Fruit fly (Drosophila melanogaster) whole organism, larva: ENCODE data around the gene Sox21b.

Source experiments
- noc ChIP-seq: fragments of 200-800 bp; sonication (Bioruptor generic); optimal IDR thresholded peaks from 3 replicates; lab custom pipeline; 2019; ENCODE audit warnings: missing biosample characterization, mild to moderate bottlenecking, missing genetic modification characterization, moderate library complexity

Sox21b gene

DNA sequence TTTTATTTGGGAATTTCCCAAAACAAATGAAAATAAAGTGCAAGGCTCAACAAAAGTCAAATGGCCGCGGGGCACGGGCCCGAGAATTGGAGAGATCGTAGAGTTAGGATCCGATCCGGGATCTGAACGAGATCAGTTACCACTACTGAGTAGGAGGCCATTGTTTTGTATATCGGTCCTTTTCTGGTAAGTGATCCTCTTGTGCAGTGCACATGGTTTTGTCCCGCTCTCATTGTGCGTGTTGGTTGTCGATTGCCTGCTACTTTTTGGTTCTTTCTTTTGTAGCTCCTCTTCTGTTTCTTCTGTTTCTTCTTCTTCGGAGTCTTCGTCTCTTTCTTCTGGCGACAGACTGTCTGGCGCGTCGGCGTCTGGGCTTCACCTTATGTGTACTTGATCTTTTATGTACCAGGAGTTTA, 19.0 kb upstream of the Sox21b start:
- no peak for TF ChIP-seq noc (tag; lab: Kevin White, UChicago)

DNA sequence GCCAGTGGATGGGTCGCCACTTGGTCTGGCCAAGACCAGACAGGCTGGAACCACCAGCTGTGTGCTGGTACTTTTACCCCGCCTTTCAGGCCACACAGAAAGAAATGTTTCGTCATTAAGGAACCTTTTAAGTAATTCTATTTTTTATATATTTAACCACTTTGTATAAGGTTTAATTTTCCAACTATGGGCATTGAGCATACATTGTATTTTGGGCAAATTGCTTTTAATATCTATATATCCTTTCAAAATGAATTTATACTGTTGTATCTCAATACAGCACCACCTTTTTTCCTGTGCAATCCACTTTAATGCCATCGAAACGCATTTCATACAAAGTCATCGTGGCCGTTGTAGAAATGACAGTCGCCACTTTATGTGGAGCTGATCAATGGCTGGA, 15.3 kb upstream of the Sox21b start:
- no peak for TF ChIP-seq noc (tag; lab: Kevin White, UChicago)

DNA sequence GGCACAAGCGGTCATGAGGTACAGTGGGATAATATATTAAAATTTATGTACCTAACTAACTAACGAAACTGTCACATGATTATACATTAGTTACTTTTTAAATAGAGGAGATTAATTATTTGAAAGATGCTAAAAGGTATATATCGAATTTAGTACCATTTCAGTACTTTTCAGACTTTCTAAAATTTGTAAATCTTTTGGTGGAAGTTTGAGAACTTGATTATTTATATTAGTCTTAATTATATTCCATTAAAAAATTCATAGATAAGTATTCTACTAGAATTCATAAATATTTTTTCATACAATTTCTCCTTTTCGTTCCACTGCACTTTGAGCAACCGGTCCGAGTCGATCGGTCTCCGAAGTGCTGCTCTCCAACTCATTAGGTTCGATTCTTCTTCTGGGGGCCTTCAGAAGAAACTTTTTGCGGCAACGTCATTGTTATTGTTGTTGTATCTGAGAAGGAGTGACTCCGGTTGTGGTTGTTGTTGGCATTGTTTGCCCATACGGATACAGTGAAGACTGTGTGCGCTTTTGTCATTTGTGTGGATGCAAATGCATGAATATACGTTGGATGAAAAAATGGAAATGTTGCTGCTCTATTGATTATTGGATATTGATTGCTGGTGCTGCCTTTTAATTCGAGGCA, 14.7 kb upstream of the Sox21b start:
- no peak for TF ChIP-seq noc (tag; lab: Kevin White, UChicago)

DNA sequence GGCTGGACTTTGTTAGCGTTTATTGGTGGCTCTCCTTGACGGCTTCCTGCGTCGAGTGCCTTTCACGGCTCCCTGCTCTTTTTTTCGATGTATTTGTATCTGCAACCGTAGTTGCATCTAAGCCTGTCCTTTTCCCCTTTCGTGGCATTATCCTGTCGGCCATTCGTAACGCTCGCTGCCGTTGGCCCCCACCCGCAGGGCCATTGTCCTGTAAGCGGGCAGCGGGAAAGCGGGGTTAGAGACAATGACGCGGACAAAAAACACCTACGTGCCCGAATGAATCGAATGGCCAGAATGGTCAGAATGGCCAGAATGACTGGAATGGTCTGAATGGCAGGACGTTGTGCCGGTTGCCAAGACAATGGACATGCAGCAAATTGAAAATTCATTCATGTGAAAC, 4.4 kb upstream of the Sox21b start:
- no peak for TF ChIP-seq noc (tag; lab: Kevin White, UChicago)

DNA sequence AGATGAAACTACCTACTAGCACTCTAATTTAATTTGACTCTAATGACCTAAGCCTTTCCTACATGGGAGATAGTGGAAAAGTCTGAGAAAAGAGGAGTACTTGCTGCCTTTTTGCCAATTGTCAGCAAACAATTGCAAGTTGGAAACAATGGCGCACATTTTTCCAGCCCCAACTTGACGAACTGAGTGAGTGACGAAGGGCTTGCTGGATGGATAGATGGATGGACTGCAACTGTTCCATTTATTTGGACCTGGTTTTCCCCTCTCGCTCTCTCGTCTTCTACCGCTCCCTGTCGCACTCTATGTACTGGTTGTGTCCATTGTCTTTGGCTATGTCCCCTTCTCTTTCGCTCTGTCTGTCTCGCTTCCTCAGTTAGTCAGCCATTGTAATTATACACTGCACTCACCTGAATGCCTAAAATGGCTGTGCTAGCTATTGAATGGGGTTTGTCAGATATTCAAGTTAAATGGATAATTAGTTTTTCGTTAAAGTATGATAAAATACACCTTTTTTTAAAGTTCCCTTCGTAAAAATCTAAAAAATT, 1.8 kb upstream of the Sox21b start:
- TF ChIP-seq noc (tag; lab: Kevin White, UChicago) = no peak

DNA sequence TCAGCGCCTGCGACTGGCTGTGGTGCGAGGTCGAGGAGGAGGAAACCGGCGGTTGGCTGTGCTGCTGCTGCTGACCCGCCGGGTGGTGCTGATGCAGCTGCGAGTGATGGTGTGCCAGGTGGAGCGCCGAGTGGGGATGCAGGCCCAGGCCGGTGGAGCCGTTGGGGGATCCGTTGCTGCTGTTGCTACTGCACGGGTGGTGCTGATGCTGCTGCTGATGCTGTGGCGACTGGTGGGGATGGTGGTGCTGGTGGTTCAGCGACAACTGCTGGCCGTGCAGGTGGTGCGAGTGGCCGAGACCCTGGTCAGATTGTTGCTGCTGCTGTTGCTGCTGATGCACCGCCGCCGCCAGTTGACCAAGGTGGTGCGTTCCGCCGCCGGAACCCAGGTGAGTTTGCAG, 5.5 kb downstream of the Sox21b start:
- TF ChIP-seq noc (tag; lab: Kevin White, UChicago) = no peak

DNA sequence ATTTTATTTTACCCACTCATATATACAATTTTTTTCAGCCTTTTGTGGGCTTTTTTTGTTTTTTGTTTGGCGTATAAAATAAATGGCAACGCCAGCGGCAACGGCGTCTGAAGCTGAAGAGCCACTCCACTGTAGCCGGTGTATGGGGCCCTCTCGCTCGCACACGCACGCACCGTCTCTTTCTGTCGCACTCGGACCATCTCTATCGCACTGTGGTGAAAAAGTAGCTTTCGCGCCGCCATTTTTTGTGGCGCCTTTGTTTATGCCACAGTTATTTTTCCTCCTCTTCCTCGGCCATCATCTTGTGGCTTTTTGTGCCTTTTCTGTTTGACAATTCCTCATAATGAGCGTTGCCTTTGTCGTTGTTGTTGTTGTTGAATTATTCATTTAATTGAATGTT, 9.1 kb downstream of the Sox21b start:
- TF ChIP-seq noc (tag; lab: Kevin White, UChicago) = no peak

DNA sequence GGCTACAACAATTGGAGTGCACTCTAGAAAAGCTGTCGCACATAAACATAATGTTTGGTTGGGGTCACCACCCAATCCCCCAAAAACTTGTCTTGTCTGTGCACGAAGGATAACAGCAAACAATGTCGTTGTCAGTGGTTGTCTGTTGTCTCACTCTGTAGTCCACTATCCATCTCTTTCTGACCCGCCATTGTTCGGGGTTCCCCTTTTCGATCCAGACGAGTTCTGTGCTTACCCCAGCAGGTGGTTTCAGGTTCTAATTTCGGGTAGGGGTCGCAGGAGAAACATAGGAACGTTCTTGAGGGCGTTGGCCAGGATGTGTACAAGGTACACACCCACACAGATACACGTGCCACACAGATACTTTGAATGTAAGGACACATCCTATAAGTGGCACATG, 12.4 kb downstream of the Sox21b start:
- no peak for TF ChIP-seq noc (tag; lab: Kevin White, UChicago)

DNA sequence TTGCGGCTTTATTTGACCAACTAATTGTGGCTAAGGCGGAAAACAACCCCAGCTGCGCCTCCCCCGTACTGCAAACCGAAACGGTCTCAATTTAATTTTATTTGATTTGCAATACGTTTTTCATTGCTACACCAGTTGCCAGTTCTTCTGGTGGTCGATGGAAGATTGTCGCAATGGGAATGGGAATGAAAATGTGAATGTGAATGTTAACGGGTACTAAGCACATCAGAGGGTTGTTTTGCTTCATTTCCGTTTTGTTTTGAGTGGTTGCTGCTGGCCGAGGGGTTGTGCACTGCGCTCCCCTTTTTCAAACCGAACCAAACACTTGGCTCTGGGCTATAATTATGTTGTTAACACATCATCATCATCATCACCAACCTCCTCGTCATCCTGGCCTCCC, 17.0 kb downstream of the Sox21b start:
- no peak for TF ChIP-seq noc (tag; lab: Kevin White, UChicago)

DNA sequence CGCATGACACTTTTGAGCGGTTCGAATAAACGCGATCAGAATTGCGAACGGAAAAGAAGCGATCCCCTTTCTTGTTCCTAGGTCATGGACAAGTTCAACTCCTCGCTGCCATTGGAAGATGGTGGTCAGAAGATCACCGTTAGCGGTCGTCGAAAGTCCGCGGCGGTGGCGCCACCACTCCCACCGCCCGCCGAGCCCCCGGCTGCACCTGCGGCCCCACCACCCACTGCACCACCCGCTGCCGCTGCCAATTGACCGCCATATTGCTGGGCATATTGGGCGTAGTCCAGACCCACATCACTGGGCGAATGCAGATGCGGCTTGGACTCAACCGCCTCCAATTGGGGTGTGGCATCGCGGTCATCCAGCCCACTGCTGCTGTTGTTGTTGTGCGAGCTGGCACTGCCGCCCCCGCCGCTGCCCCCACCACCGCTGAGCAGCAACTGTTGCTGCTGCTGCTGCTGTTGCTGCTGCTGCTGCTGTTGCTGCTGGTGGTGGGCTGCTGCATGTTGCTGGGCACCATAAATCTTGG, 18.2 kb downstream of the Sox21b start:
- TF ChIP-seq noc (tag; lab: Kevin White, UChicago) = no peak

DNA sequence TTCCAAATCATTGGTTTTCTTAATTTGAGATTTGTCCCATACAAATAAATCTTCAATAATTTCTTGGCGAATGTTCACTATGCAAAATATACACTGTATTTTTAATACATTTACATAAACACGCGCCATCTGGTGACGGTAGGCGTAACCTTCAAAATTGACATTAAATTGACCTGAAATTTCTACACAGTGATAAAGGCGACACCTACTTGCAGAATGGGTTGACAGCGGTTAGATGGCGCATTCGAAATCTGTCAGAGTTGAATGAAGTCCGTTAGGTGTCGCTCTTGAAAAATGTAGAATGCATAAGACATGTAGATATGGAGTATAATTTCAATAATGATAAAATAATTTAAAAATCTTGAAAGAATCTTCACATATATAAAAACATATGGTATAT, 19.7 kb downstream of the Sox21b start:
- no peak for TF ChIP-seq noc (tag; lab: Kevin White, UChicago)

DNA sequence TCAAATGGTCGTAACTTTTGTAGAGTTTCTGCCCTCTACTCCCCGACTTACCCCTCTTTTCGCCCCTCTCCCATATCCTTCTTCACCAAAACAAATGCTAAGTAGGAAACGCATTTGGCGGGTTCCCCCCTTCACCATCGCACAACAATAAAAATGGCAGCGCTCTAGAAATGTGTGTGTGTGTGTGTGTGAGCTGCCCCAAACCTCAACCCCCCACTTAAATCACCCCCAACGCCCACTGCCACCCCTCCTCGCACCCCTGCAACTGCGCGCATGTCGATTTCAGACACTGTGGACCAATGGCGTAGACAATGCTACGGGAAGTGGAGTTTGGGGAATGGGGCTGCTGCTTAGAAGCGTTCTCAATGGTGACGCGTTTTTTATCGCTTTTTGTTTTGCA, 21.3 kb downstream of the Sox21b start:
- no peak for TF ChIP-seq noc (tag; lab: Kevin White, UChicago)

DNA sequence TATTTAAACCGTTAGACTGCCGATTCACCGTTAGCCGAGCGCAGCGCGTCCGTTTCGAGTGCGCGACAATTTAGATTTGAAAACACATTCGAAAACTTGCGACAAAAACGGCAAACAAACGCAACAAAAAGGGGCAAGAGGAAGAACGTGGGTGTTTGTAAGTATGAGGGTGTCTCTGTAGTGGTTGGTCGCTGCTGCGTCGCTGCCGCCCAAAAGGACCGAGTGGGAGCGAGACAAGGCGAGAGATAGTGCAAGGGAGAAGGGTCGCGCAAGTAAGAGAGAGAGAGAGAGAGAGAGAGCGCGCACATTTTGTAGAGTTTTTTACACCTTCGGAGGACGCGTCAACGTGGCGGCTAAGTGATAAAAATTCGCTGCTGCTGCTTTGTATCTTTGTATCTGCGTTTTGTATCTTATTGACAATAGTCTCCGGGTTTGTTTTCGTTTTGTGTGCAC, 23.0 kb downstream of the Sox21b start, which contains the start of gene Sox21a:
TSS of gene Sox21a (minus strand) at position 51 of the 453 bp plus-strand sequence.
- TF ChIP-seq noc (tag; lab: Kevin White, UChicago) = no peak

DNA sequence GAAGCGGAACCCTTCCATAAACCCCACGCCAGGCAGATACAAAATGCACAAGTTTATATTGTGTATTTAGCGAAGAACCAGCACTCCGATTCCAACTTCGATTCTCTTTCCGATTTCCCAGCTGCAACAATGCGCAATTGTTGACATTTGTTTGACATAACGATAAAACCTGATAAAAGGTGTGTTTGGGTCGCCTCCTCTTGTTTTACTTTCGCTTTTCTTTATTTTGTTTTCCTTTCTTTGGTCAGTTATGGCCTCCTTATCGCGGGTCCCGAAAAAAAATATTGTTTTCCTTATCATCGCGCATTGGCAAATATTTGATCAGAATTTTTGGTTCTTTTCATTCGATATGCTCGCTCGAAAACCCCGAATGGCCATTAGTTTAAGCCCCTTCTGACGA, 26.1 kb downstream of the Sox21b start:
- no peak for TF ChIP-seq noc (tag; lab: Kevin White, UChicago)

DNA sequence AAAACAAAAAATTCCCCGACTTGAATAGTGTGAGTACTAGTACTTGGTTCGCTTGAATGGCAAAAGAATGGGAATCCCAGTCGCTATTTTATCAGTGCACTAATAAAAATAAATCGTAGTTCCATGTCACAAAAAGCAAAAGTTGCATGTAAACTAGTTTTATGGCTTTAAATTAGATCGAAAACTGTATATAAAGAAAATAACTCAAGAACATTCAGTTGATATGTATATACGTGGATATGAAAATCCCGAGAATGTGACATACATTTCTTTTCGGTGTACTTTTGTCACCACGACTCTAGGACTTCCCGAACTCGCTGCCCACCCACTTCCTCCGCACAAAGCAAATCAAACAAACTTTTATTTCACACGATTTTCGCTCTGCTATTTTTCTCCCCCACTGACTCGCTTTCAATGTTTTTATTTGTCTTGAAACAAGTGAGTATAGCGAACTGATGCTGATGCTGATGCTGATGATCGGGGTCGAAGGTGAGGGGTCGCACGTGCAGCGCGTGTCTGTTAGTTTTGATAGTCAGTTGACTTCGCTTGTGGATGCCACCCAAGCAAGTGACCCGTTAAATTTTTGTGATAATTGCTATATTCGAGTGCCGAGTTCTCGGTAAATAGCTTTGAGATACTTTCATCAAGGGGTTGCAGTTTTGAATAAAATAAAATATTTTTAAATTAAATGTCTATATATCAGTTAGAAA, 29.5 kb downstream of the Sox21b start:
- no peak for TF ChIP-seq noc (tag; lab: Kevin White, UChicago)

DNA sequence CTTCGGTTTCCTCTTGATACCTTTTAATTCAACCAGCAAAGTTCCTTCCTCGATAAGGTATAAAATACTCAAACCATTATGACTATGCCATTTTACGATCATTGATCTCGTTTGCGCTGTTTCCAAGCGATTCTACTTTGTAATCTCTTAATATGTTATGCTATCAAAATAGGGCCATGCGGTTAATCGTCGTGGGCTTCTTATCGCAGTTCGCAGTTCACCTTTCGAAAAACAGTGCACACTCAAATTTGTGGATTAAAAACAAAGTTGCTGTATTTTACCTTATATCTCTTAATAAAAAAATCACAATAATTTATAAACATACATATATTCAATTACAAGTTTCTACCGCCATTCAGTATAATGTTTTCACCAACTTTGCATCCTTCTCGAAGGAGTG, 31.1 kb downstream of the Sox21b start:
- TF ChIP-seq noc (tag; lab: Kevin White, UChicago) = no peak
